Worm (Caenorhabditis elegans) whole organism, L3 larva: ENCODE data around the gene perm-5.

Experiments used
- R02D3.7 ChIP-seq: fragments of 150-350 bp; optimal IDR thresholded peaks from 2 replicates; lab custom pipeline; 2014; ENCODE audit warnings: missing biosample characterization, missing genetic modification characterization
- ZK546.5 ChIP-seq: sonication (generic microtip); optimal IDR thresholded peaks from 2 replicates; lab custom pipeline; 2017; ENCODE audit warnings: missing biosample characterization, missing genetic modification characterization
- aly-2 ChIP-seq: fragments of 150-350 bp; optimal IDR thresholded peaks from 2 replicates; lab custom pipeline; 2014; ENCODE audit warnings: missing biosample characterization, missing genetic modification characterization
- ama-1 ChIP-seq: fragments of 150-350 bp; optimal IDR thresholded peaks from 2 replicates; lab custom pipeline; 2018
- ceh-16 ChIP-seq: sonication (generic microtip); optimal IDR thresholded peaks from 2 replicates; lab custom pipeline; 2017; ENCODE audit warnings: missing biosample characterization, missing genetic modification characterization
- ceh-28 ChIP-seq: fragments of 150-350 bp; optimal IDR thresholded peaks from 2 replicates; lab custom pipeline; 2014; ENCODE audit warnings: missing biosample characterization, missing genetic modification reagents, missing genetic modification characterization
- ceh-82 ChIP-seq: fragments of 150-350 bp; optimal IDR thresholded peaks from 2 replicates; lab custom pipeline; 2014; ENCODE audit warnings: missing biosample characterization, missing genetic modification characterization
- ceh-9 ChIP-seq: sonication (generic microtip); optimal IDR thresholded peaks from 2 replicates; lab custom pipeline; 2018; ENCODE audit warnings: missing biosample characterization, missing genetic modification characterization
- daf-12 ChIP-seq: fragments of 150-350 bp; optimal IDR thresholded peaks from 2 replicates; lab custom pipeline; 2014; ENCODE audit warnings: missing biosample characterization, missing genetic modification reagents, missing genetic modification characterization
- egl-27 ChIP-seq: sonication (generic microtip); optimal IDR thresholded peaks from 4 replicates; lab custom pipeline; 2017; ENCODE audit warnings: missing biosample characterization, missing genetic modification reagents, missing genetic modification characterization
- egl-5 ChIP-seq: fragments of 150-350 bp; optimal IDR thresholded peaks from 2 replicates; lab custom pipeline; 2017; ENCODE audit warnings: missing biosample characterization, missing genetic modification reagents, missing genetic modification characterization, inconsistent platforms
- elt-1 ChIP-seq: fragments of 150-350 bp; optimal IDR thresholded peaks from 2 replicates; lab custom pipeline; 2014; ENCODE audit warnings: missing biosample characterization, missing genetic modification characterization
- elt-2 ChIP-seq: sonication (generic microtip); optimal IDR thresholded peaks from 2 replicates; lab custom pipeline; 2016; ENCODE audit warnings: missing genetic modification reagents, mild to moderate bottlenecking, missing genetic modification characterization, missing compliant biosample characterization
- elt-3 ChIP-seq, 3 experiments: fragments of 150-350 bp in 1 of 3; sonication (generic microtip) in 2 of 3; optimal IDR thresholded peaks; 2 replicates in 2 of 3; 4 replicates in 1 of 3; lab custom pipeline; 2014 to 2017; ENCODE audit warnings: missing biosample characterization in 3 of 3, missing genetic modification characterization in 3 of 3
- eor-1 ChIP-seq, 2 experiments: fragments of 150-350 bp; optimal IDR thresholded peaks; 2 replicates each; lab custom pipeline; 2014 to 2018; ENCODE audit warnings: missing biosample characterization in 2 of 2, missing genetic modification characterization in 2 of 2
- fkh-10 ChIP-seq: sonication (generic microtip); optimal IDR thresholded peaks from 2 replicates; lab custom pipeline; 2017; ENCODE audit warnings: missing biosample characterization, missing genetic modification reagents, missing genetic modification characterization
- fkh-2 ChIP-seq: fragments of 150-350 bp; optimal IDR thresholded peaks from 2 replicates; lab custom pipeline; 2014; ENCODE audit warnings: missing biosample characterization, missing genetic modification reagents, missing genetic modification characterization
- fos-1 ChIP-seq: fragments of 150-350 bp; optimal IDR thresholded peaks from 2 replicates; lab custom pipeline; 2014; ENCODE audit warnings: missing biosample characterization, missing genetic modification characterization
- hmg-11 ChIP-seq: sonication (generic microtip); optimal IDR thresholded peaks from 2 replicates; lab custom pipeline; 2016; ENCODE audit warnings: missing genetic modification characterization, missing compliant biosample characterization
- jun-1 ChIP-seq: fragments of 150-350 bp; optimal IDR thresholded peaks from 2 replicates; lab custom pipeline; 2014; ENCODE audit warnings: missing biosample characterization, missing genetic modification reagents, missing genetic modification characterization
- lin-15B ChIP-seq: fragments of 150-350 bp; optimal IDR thresholded peaks from 2 replicates; lab custom pipeline; 2014; ENCODE audit warnings: missing biosample characterization, missing genetic modification characterization
- lin-39 ChIP-seq: fragments of 150-350 bp; optimal IDR thresholded peaks from 2 replicates; lab custom pipeline; 2018; ENCODE audit warnings: missing biosample characterization, missing genetic modification reagents, missing genetic modification characterization
- lsy-12 ChIP-seq: sonication (generic microtip); optimal IDR thresholded peaks from 2 replicates; lab custom pipeline; 2016; ENCODE audit warnings: mild to moderate bottlenecking, missing genetic modification characterization, missing compliant biosample characterization
- mdl-1 ChIP-seq: fragments of 150-350 bp; optimal IDR thresholded peaks from 2 replicates; lab custom pipeline; 2014; ENCODE audit warnings: missing biosample characterization, missing genetic modification characterization
- mml-1 ChIP-seq: fragments of 150-350 bp; sonication (generic microtip); optimal IDR thresholded peaks from 3 replicates; lab custom pipeline; 2014; ENCODE audit warnings: missing biosample characterization, missing genetic modification characterization
- nfya-1 ChIP-seq: sonication (generic microtip); optimal IDR thresholded peaks from 2 replicates; lab custom pipeline; 2017; ENCODE audit warnings: missing genetic modification characterization, mild to moderate bottlenecking, missing compliant biosample characterization, antibody characterized with exemption, moderate library complexity; ENCODE audit not compliant: insufficient read depth
- nhr-11 ChIP-seq: fragments of 150-350 bp; optimal IDR thresholded peaks from 2 replicates; lab custom pipeline; 2014; ENCODE audit warnings: missing biosample characterization, missing genetic modification characterization
- nhr-12 ChIP-seq: fragments of 150-350 bp; optimal IDR thresholded peaks from 2 replicates; lab custom pipeline; 2014; ENCODE audit warnings: missing biosample characterization, missing genetic modification characterization
- nhr-23 ChIP-seq: fragments of 150-350 bp; optimal IDR thresholded peaks from 2 replicates; lab custom pipeline; 2014; ENCODE audit warnings: missing biosample characterization, missing genetic modification reagents, missing genetic modification characterization
- nhr-237 ChIP-seq: fragments of 150-350 bp; optimal IDR thresholded peaks from 2 replicates; lab custom pipeline; 2014; ENCODE audit warnings: missing biosample characterization, missing genetic modification characterization
- nhr-25 ChIP-seq: sonication (generic microtip); optimal IDR thresholded peaks from 2 replicates; lab custom pipeline; 2017; ENCODE audit warnings: missing biosample characterization, missing genetic modification characterization
- nhr-28 ChIP-seq: fragments of 150-350 bp; optimal IDR thresholded peaks from 2 replicates; lab custom pipeline; 2014; ENCODE audit warnings: missing biosample characterization, missing genetic modification characterization
- nhr-43 ChIP-seq: sonication (generic microtip); optimal IDR thresholded peaks from 2 replicates; lab custom pipeline; 2016; ENCODE audit warnings: mild to moderate bottlenecking, missing genetic modification characterization, missing compliant biosample characterization; ENCODE audit not compliant: poor library complexity, severe bottlenecking
- nhr-67 ChIP-seq: fragments of 150-350 bp; optimal IDR thresholded peaks from 2 replicates; lab custom pipeline; 2014; ENCODE audit warnings: missing biosample characterization, missing genetic modification characterization
- nhr-76 ChIP-seq: fragments of 150-350 bp; sonication (generic microtip); optimal IDR thresholded peaks from 5 replicates; lab custom pipeline; 2014; ENCODE audit warnings: missing biosample characterization, missing genetic modification characterization
- nhr-77 ChIP-seq: fragments of 150-350 bp; optimal IDR thresholded peaks from 2 replicates; lab custom pipeline; 2014; ENCODE audit warnings: missing biosample characterization, missing genetic modification characterization
- pha-4 ChIP-seq: fragments of 150-350 bp; optimal IDR thresholded peaks from 2 replicates; lab custom pipeline; 2014; ENCODE audit warnings: missing biosample characterization, missing genetic modification reagents, missing genetic modification characterization
- pqm-1 ChIP-seq: fragments of 150-350 bp; optimal IDR thresholded peaks from 2 replicates; lab custom pipeline; 2017; ENCODE audit warnings: missing biosample characterization, missing genetic modification characterization, inconsistent platforms
- sea-2 ChIP-seq: fragments of 150-350 bp; sonication (generic microtip); optimal IDR thresholded peaks from 4 replicates; lab custom pipeline; 2014; ENCODE audit warnings: missing biosample characterization, missing genetic modification reagents, missing genetic modification characterization
- skn-1 ChIP-seq: fragments of 150-350 bp; optimal IDR thresholded peaks from 2 replicates; lab custom pipeline; 2014; ENCODE audit warnings: missing biosample characterization, missing genetic modification characterization
- snpc-4 ChIP-seq: fragments of 150-350 bp; optimal IDR thresholded peaks from 2 replicates; lab custom pipeline; 2014; ENCODE audit warnings: missing biosample characterization, missing genetic modification characterization
- tbx-2 ChIP-seq: sonication (generic microtip); optimal IDR thresholded peaks from 2 replicates; lab custom pipeline; 2016; ENCODE audit warnings: mild to moderate bottlenecking, missing genetic modification characterization, missing compliant biosample characterization
- unc-39 ChIP-seq: sonication (generic microtip); optimal IDR thresholded peaks from 4 replicates; lab custom pipeline; 2017; ENCODE audit warnings: missing biosample characterization, missing genetic modification characterization
- unc-62 ChIP-seq: fragments of 150-350 bp; sonication (generic microtip); optimal IDR thresholded peaks from 4 replicates; lab custom pipeline; 2014; ENCODE audit warnings: missing biosample characterization, missing genetic modification reagents, missing genetic modification characterization
- zag-1 ChIP-seq: fragments of 150-350 bp; optimal IDR thresholded peaks from 2 replicates; lab custom pipeline; 2014; ENCODE audit warnings: missing biosample characterization, missing genetic modification characterization
- ztf-11 ChIP-seq: fragments of 150-350 bp; optimal IDR thresholded peaks from 2 replicates; lab custom pipeline; 2014; ENCODE audit warnings: missing biosample characterization, missing genetic modification characterization
- ztf-4 ChIP-seq: fragments of 150-350 bp; optimal IDR thresholded peaks from 2 replicates; lab custom pipeline; 2014; ENCODE audit warnings: missing biosample characterization, missing genetic modification characterization

The perm-5 gene

ce11 chrIV:5665353-5665918 lies 37.8 kb downstream of the perm-5 start:
- no peak for TF ChIP-seq mml-1 (tag; lab: Kevin White, UChicago)
- TF ChIP-seq skn-1 = no peak
- peak; percentile 27 for TF ChIP-seq ztf-4 (tag; lab: Kevin White, UChicago)
- no peak for TF ChIP-seq eor-1 (tag; optimal IDR thresholded peaks at IDR 0.05; lab: Kevin White, UChicago)
- TF ChIP-seq fos-1 (tag; lab: Kevin White, UChicago) = no peak
- peak; percentile 42 for TF ChIP-seq lin-15B (tag; lab: Kevin White, UChicago)
- TF ChIP-seq aly-2 (tag; lab: Kevin White, UChicago) = no peak
- no peak for TF ChIP-seq ceh-28
- TF ChIP-seq elt-2 (tag; lab: Kevin White, UChicago) = peak; percentile 35
- TF ChIP-seq pha-4 (tag; lab: Kevin White, UChicago) = peak; percentile 11
- TF ChIP-seq ceh-16 (tag; lab: Kevin White, UChicago) = no peak
- no peak for TF ChIP-seq fkh-10 (GFP tag; lab: Kevin White, UChicago)
- TF ChIP-seq lsy-12 (tag; lab: Kevin White, UChicago) = no peak
- no peak for TF ChIP-seq pqm-1
- no peak for TF ChIP-seq daf-12
- TF ChIP-seq jun-1 (tag; lab: Kevin White, UChicago) = peak; percentile 31
- no peak for TF ChIP-seq nhr-28 (tag; lab: Kevin White, UChicago)
- TF ChIP-seq nhr-12 (tag; lab: Kevin White, UChicago) = no peak
- TF ChIP-seq elt-1 (tag; lab: Kevin White, UChicago) = no peak
- TF ChIP-seq ZK546.5 (tag; lab: Kevin White, UChicago) = no peak
- peak; percentile 83 for TF ChIP-seq ama-1
- no peak for TF ChIP-seq sea-2 (GFP tag; lab: Kevin White, UChicago)
- no peak for TF ChIP-seq nhr-67 (tag; lab: Kevin White, UChicago)
- no peak for TF ChIP-seq fkh-2 (tag; lab: Kevin White, UChicago)
- peak; percentile 92 for TF ChIP-seq nhr-25
- no peak for TF ChIP-seq nhr-76 (tag; lab: Kevin White, UChicago)
- no peak for TF ChIP-seq unc-39
- no peak for TF ChIP-seq R02D3.7
- no peak for TF ChIP-seq zag-1 (tag; lab: Kevin White, UChicago)
- TF ChIP-seq nhr-77 (tag; lab: Kevin White, UChicago) = no peak
- TF ChIP-seq nhr-23 = peak; percentile 24
- peak; percentile 70 for TF ChIP-seq lin-39 (tag; lab: Kevin White, UChicago)
- TF ChIP-seq egl-5 = peak; percentile 54
- no peak for TF ChIP-seq unc-62 (GFP tag; lab: Kevin White, UChicago)
- TF ChIP-seq ceh-9 (tag; lab: Kevin White, UChicago) = no peak
- peak; percentile 69 for TF ChIP-seq nfya-1 (tag; lab: Kevin White, UChicago)
- TF ChIP-seq elt-3 (tag; optimal IDR thresholded peaks at IDR 0.05; lab: Kevin White, UChicago) = no peak
- TF ChIP-seq mdl-1 (tag; lab: Kevin White, UChicago) = no peak
- peak; percentile 45 for TF ChIP-seq nhr-43 (tag; lab: Kevin White, UChicago)
- no peak for TF ChIP-seq nhr-237
- no peak for TF ChIP-seq tbx-2 (tag; lab: Kevin White, UChicago)
- TF ChIP-seq egl-27 (tag; lab: Kevin White, UChicago) = no peak
- TF ChIP-seq ztf-11 (tag; lab: Kevin White, UChicago) = no peak
- TF ChIP-seq hmg-11 (tag; lab: Kevin White, UChicago) = peak; percentile 34
- no peak for TF ChIP-seq ceh-82 (tag; lab: Kevin White, UChicago)
- TF ChIP-seq nhr-11 = no peak
- TF ChIP-seq snpc-4 (tag; lab: Kevin White, UChicago) = peak; percentile 7
- TF ChIP-seq, all 47 proteins: peak for 14
